Fruit fly (Drosophila melanogaster): ENCODE measurements around the gene CG32278.

Gene CG32278

DNA sequence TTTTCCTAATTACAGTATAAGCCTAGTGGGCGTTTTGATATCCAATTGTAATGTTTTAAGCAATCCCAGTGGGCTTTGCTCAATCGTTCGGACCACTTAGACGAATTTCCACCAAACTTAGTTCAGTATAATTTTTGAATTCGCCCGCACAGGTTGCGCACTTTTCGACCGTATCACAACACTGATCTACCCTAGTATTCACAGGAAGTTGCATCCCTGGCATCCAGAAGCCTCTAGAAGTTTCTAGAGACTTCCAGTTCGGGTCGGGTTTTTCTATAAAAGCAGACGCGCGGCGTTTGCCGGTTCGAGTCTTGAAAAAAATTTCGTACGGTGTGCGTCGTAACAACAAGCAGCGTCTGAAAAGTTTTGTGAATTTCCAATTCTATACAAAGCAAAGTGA is 23.8 kb downstream of the CG32278 start, which contains the start of gene Hsp83 (continued):
- TF ChIP-seq CG8632 (GFP tag; optimal IDR thresholded peaks at IDR 0.05) = peak; percentile 92
- peak; percentile 95 for TF ChIP-seq Eip75B (GFP tag; optimal IDR thresholded peaks at IDR 0.05)
- peak; percentile 100 for TF ChIP-seq CG6854 (GFP tag; optimal IDR thresholded peaks at IDR 0.05)
- TF ChIP-seq CG6163 (GFP tag; IDR thresholded peaks at IDR 0.05) = peak; percentile 97
- peak; percentile 88 for TF ChIP-seq Smox (GFP tag; optimal IDR thresholded peaks at IDR 0.05)
- peak; percentile 93 for TF ChIP-seq CG34406 (GFP tag; optimal IDR thresholded peaks at IDR 0.05)
- peak; percentile 85 for TF ChIP-seq fd59A (GFP tag; optimal IDR thresholded peaks at IDR 0.05)
- TF ChIP-seq vri (GFP tag; optimal IDR thresholded peaks at IDR 0.05) = peak; percentile 98
- peak; percentile 93 for TF ChIP-seq CG6808 (GFP tag; optimal IDR thresholded peaks at IDR 0.05)
- TF ChIP-seq Hr39 (GFP tag; optimal IDR thresholded peaks at IDR 0.05) = peak; percentile 75
- peak; percentile 18 for TF ChIP-seq Sox15 (GFP tag; optimal IDR thresholded peaks at IDR 0.05)
- TF ChIP-seq CG11762 (GFP tag; optimal IDR thresholded peaks at IDR 0.05; ENCODE audit: insufficient read depth) = peak; percentile 82
- peak; percentile 68 for TF ChIP-seq dac (GFP tag; optimal IDR thresholded peaks at IDR 0.05)

DNA sequence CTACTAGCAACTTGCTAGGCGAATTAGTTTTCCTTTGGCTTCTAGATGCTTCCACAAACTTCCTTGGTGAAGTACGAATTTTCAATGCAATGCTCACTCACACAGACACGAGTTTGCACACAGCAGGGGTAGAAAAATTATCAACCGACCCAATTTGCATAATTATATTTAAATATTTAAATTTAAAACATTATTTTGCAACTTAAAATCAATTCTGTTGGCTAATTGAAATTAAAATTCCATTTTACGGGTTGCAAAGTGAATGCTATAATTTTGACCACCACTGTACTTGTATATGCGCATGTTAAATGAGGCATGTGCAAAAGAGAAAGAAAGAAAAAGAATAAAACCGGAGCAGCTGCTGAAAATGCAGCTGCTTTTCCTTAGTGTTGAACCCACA is 25.0 kb downstream of the CG32278 start:
- TF ChIP-seq Hr4 (GFP tag; optimal IDR thresholded peaks at IDR 0.05) (peak; percentile 96), pdm3 (GFP tag; optimal IDR thresholded peaks at IDR 0.05) (peak; percentile 97), CG11762 (GFP tag; optimal IDR thresholded peaks at IDR 0.05; ENCODE audit: insufficient read depth) (peak; percentile 97), CG11294 (GFP tag; IDR thresholded peaks at IDR 0.05) (peak; percentile 94), salr (GFP tag; optimal IDR thresholded peaks at IDR 0.05) (peak; percentile 89 to 97), CG6163 (GFP tag; IDR thresholded peaks at IDR 0.05) (peak; percentile 99), Hr39 (GFP tag; optimal IDR thresholded peaks at IDR 0.05) (peak; percentile 92), lz (GFP tag; optimal IDR thresholded peaks at IDR 0.05) (peak; percentile 92), Met (GFP tag; optimal IDR thresholded peaks at IDR 0.05) (peak; percentile 97), achi (GFP tag; optimal IDR thresholded peaks at IDR 0.05) (peak; percentile 98), CG6808 (GFP tag; optimal IDR thresholded peaks at IDR 0.05) (peak; percentile 73), Ets21C (GFP tag; optimal IDR thresholded peaks at IDR 0.05) (peak; percentile 82), CG3919 (GFP tag; optimal IDR thresholded peaks at IDR 0.05) (peak; percentile 98), cyc (GFP tag; optimal IDR thresholded peaks at IDR 0.05) (peak; percentile 95), fd59A (GFP tag; optimal IDR thresholded peaks at IDR 0.05) (peak; percentile 80), CG3032 (tag; optimal IDR thresholded peaks at IDR 0.05) (peak; percentile 91), CG15336 (GFP tag; IDR thresholded peaks at IDR 0.05) (peak; percentile 99), CG8319 (GFP tag; optimal IDR thresholded peaks at IDR 0.05) (peak; percentile 94), CG16779 (tag; optimal IDR thresholded peaks at IDR 0.05) (peak; percentile 93), Sox15 (GFP tag; optimal IDR thresholded peaks at IDR 0.05) (peak; percentile 88), svp (GFP tag) (peak; percentile 97), topi (GFP tag; optimal IDR thresholded peaks at IDR 0.05) (peak; percentile 96), CG4318 (GFP tag; optimal IDR thresholded peaks at IDR 0.05) (peak; percentile 94), net (GFP tag; optimal IDR thresholded peaks at IDR 0.05) (peak; percentile 98), CG6276 (GFP tag; optimal IDR thresholded peaks at IDR 0.05) (peak; percentile 98), Sox102F (GFP tag; optimal IDR thresholded peaks at IDR 0.05) (peak; percentile 97), Lpt (GFP tag; optimal IDR thresholded peaks at IDR 0.05) (peak; percentile 96), CG10669 (GFP tag; optimal IDR thresholded peaks at IDR 0.05) (peak; percentile 96), dsx (GFP tag; optimal IDR thresholded peaks at IDR 0.05; ENCODE audit: poor library complexity, severe bottlenecking) (peak; percentile 93), Eip75B (GFP tag; optimal IDR thresholded peaks at IDR 0.05) (peak; percentile 96), acj6 (GFP tag; optimal IDR thresholded peaks at IDR 0.05) (peak; percentile 97), Gug (GFP tag; IDR thresholded peaks at IDR 0.05) (peak; percentile 98), Hr38 (GFP tag; optimal IDR thresholded peaks at IDR 0.05) (no peak), Ets96B (tag; optimal IDR thresholded peaks at IDR 0.05) (peak; percentile 95), CG8119 (GFP tag; IDR thresholded peaks at IDR 0.05) (peak; percentile 98), CG1621 (tag; optimal IDR thresholded peaks at IDR 0.05) (peak; percentile 92), dac (GFP tag; optimal IDR thresholded peaks at IDR 0.05) (peak; percentile 95), eg (GFP tag; IDR thresholded peaks at IDR 0.05) (peak; percentile 99), esn (GFP tag; optimal IDR thresholded peaks at IDR 0.05) (peak; percentile 98), ss (GFP tag; optimal IDR thresholded peaks at IDR 0.05) (peak; percentile 69 to 83), CG32006 (GFP tag; optimal IDR thresholded peaks at IDR 0.05) (peak; percentile 99), Blimp-1 (GFP tag; optimal IDR thresholded peaks at IDR 0.05) (peak; percentile 85), Sox14 (GFP tag; optimal IDR thresholded peaks at IDR 0.05) (peak; percentile 94), vri (GFP tag; optimal IDR thresholded peaks at IDR 0.05) (peak; percentile 94)
